Worm (Caenorhabditis elegans) whole organism, L4 larva: ENCODE measurements around the gene H25K10.2.
A peak's percentile ranks its signal among the peaks of the same experiment; 100 is the strongest.

Source experiments
- D1046.2 ChIP-seq: fragments of 200-800 bp; sonication (Bioruptor generic); IDR thresholded peaks from 2 replicates; pipeline ENCODE4 v1.3.6; 2022; ENCODE audit warnings: missing genetic modification characterization, missing compliant biosample characterization
- F44E2.7 ChIP-seq: fragments of 200-800 bp; sonication (Bioruptor generic); IDR thresholded peaks from 2 replicates; pipeline ENCODE4 v2.1.2; 2022; ENCODE audit warnings: missing genetic modification characterization, missing compliant biosample characterization
- Y105C5A.15 ChIP-seq: fragments of 200-800 bp; sonication (Bioruptor generic); IDR thresholded peaks from 2 replicates; pipeline ENCODE4 v1.3.6; 2022; ENCODE audit warnings: missing genetic modification characterization, missing compliant biosample characterization
- Y5F2A.4 ChIP-seq: fragments of 200-800 bp; sonication (Bioruptor generic); optimal IDR thresholded peaks from 2 replicates; lab custom pipeline; 2018; ENCODE audit warnings: mild to moderate bottlenecking, missing genetic modification characterization, missing compliant biosample characterization
- aha-1 ChIP-seq: fragments of 150-350 bp; peaks from one replicate; lab custom pipeline; 2014; ENCODE audit warnings: missing biosample characterization, missing genetic modification characterization
- ama-1 ChIP-seq: fragments of 150-350 bp; optimal IDR thresholded peaks from 2 replicates; lab custom pipeline; 2014; ENCODE audit warnings: inconsistent platforms, mixed read lengths
- arid-1 ChIP-seq: fragments of 200-800 bp; sonication (Bioruptor generic); conservative IDR thresholded peaks from 2 replicates; pipeline ENCODE4 v1.3.6; 2022; ENCODE audit warnings: missing genetic modification reagents, missing genetic modification characterization, missing compliant biosample characterization
- ceh-28 ChIP-seq: fragments of 150-350 bp; optimal IDR thresholded peaks from 2 replicates; lab custom pipeline; 2014; ENCODE audit warnings: missing biosample characterization, missing genetic modification reagents, missing genetic modification characterization
- ceh-32 ChIP-seq: sonication (generic microtip); optimal IDR thresholded peaks from 2 replicates; lab custom pipeline; 2016; ENCODE audit warnings: mild to moderate bottlenecking, missing genetic modification characterization, missing compliant biosample characterization; ENCODE audit not compliant: poor library complexity
- ceh-82 ChIP-seq: sonication (generic microtip); optimal IDR thresholded peaks from 2 replicates; lab custom pipeline; 2017; ENCODE audit warnings: missing biosample characterization, missing genetic modification characterization
- ces-1 ChIP-seq: fragments of 150-350 bp; sonication (generic microtip); optimal IDR thresholded peaks from 4 replicates; lab custom pipeline; 2014; ENCODE audit warnings: missing biosample characterization, missing genetic modification reagents, missing genetic modification characterization
- cey-2 ChIP-seq: sonication (generic microtip); optimal IDR thresholded peaks from 3 replicates; lab custom pipeline; 2017; ENCODE audit warnings: missing genetic modification characterization, mild to moderate bottlenecking, missing compliant biosample characterization, antibody characterized with exemption, borderline replicate concordance; ENCODE audit not compliant: insufficient read depth
- daf-16 ChIP-seq, 3 experiments: sonication (generic microtip); optimal IDR thresholded peaks; 2 replicates each; lab custom pipeline; 2016 to 2017; ENCODE audit warnings: missing genetic modification characterization in 3 of 3, missing genetic modification reagents in 3 of 3, mild to moderate bottlenecking in 2 of 3, missing compliant biosample characterization in 2 of 3, missing biosample characterization in 1 of 3, moderate library complexity in 1 of 3
- fos-1 ChIP-seq: fragments of 150-350 bp; optimal IDR thresholded peaks from 2 replicates; lab custom pipeline; 2014; ENCODE audit warnings: missing biosample characterization, missing genetic modification characterization
- hlh-11 ChIP-seq: fragments of 200-800 bp; sonication (Bioruptor generic); optimal IDR thresholded peaks from 2 replicates; lab custom pipeline; 2018; ENCODE audit warnings: mild to moderate bottlenecking, missing genetic modification characterization, missing compliant biosample characterization
- jun-1 ChIP-seq: fragments of 150-350 bp; optimal IDR thresholded peaks from 2 replicates; lab custom pipeline; 2014; ENCODE audit warnings: missing biosample characterization, missing genetic modification reagents, missing genetic modification characterization
- lin-1 ChIP-seq: fragments of 200-800 bp; sonication (Bioruptor generic); IDR thresholded peaks from 2 replicates; pipeline ENCODE4 v1.3.6; 2022; ENCODE audit warnings: missing genetic modification reagents, missing genetic modification characterization, missing compliant biosample characterization
- lir-3 ChIP-seq: sonication (generic microtip); optimal IDR thresholded peaks from 2 replicates; lab custom pipeline; 2016; ENCODE audit warnings: mild to moderate bottlenecking, missing genetic modification characterization, missing compliant biosample characterization
- madf-5 ChIP-seq, 2 experiments: fragments of 200-800 bp; sonication (Bioruptor generic); IDR thresholded peaks; 2 replicates each; pipeline ENCODE4 v1.3.6; 2022; ENCODE audit warnings: missing compliant biosample characterization in 2 of 2, missing genetic modification characterization in 2 of 2
- mdl-1 ChIP-seq, 2 experiments: fragments of 150-350 bp in 1 of 2; sonication (generic microtip) in 1 of 2; optimal IDR thresholded peaks; 2 replicates each; lab custom pipeline; 2014 to 2017; ENCODE audit warnings: missing biosample characterization in 2 of 2, missing genetic modification characterization in 2 of 2
- mdt-29 ChIP-seq: fragments of 200-800 bp; sonication (Bioruptor generic); IDR thresholded peaks from 2 replicates; pipeline ENCODE4 v1.3.6; 2022; ENCODE audit warnings: missing genetic modification reagents, missing genetic modification characterization, missing compliant biosample characterization
- mep-1 ChIP-seq: fragments of 150-350 bp; sonication (generic microtip); optimal IDR thresholded peaks from 3 replicates; lab custom pipeline; 2014; ENCODE audit warnings: missing biosample characterization, missing genetic modification characterization
- mxl-2 ChIP-seq: fragments of 200-800 bp; sonication (Bioruptor generic); conservative IDR thresholded peaks from 2 replicates; pipeline ENCODE4 v1.3.6; 2022; ENCODE audit warnings: missing genetic modification reagents, missing genetic modification characterization, missing compliant biosample characterization
- nhr-111 ChIP-seq: fragments of 200-800 bp; sonication (Bioruptor generic); optimal IDR thresholded peaks from 2 replicates; lab custom pipeline; 2018; ENCODE audit warnings: mild to moderate bottlenecking, missing genetic modification characterization, missing compliant biosample characterization
- nhr-28 ChIP-seq: fragments of 150-350 bp; optimal IDR thresholded peaks from 2 replicates; lab custom pipeline; 2014; ENCODE audit warnings: missing biosample characterization, missing genetic modification characterization
- nhr-77 ChIP-seq: fragments of 150-350 bp; optimal IDR thresholded peaks from 2 replicates; lab custom pipeline; 2014; ENCODE audit warnings: missing biosample characterization, missing genetic modification characterization
- pqm-1 ChIP-seq: sonication (generic microtip); optimal IDR thresholded peaks from 2 replicates; lab custom pipeline; 2017; ENCODE audit warnings: missing biosample characterization, missing genetic modification characterization
- snpc-1.2 ChIP-seq: fragments of 200-800 bp; sonication (Bioruptor generic); IDR thresholded peaks from 2 replicates; pipeline ENCODE4 v1.3.6; 2022; ENCODE audit warnings: missing genetic modification reagents, missing genetic modification characterization, missing compliant biosample characterization
- snpc-4 ChIP-seq: fragments of 150-350 bp; optimal IDR thresholded peaks from 2 replicates; lab custom pipeline; 2014; ENCODE audit warnings: missing biosample characterization, missing genetic modification characterization
- spr-3 ChIP-seq: fragments of 200-800 bp; sonication (Bioruptor generic); optimal IDR thresholded peaks from 2 replicates; lab custom pipeline; 2018; ENCODE audit warnings: mild to moderate bottlenecking, missing genetic modification characterization, missing compliant biosample characterization
- tra-1 ChIP-seq: fragments of 200-800 bp; sonication (Bioruptor generic); IDR thresholded peaks from 2 replicates; pipeline ENCODE4 v1.3.6; 2022; ENCODE audit warnings: missing genetic modification reagents, missing genetic modification characterization, missing compliant biosample characterization
- unc-39 ChIP-seq: sonication (generic microtip); optimal IDR thresholded peaks from 2 replicates; lab custom pipeline; 2017; ENCODE audit warnings: missing biosample characterization, missing genetic modification characterization
- unc-62 ChIP-seq, 3 experiments: fragments of 150-350 bp in 1 of 3; sonication (generic microtip); optimal IDR thresholded peaks in 2 of 3; peaks in 1 of 3; 1 replicate in 1 of 3; 2 replicates in 2 of 3; lab custom pipeline; 2014 to 2017; ENCODE audit warnings: missing biosample characterization in 3 of 3, missing genetic modification characterization in 3 of 3, missing genetic modification reagents in 3 of 3, missing genotype in 1 of 3

Gene H25K10.2

DNA sequence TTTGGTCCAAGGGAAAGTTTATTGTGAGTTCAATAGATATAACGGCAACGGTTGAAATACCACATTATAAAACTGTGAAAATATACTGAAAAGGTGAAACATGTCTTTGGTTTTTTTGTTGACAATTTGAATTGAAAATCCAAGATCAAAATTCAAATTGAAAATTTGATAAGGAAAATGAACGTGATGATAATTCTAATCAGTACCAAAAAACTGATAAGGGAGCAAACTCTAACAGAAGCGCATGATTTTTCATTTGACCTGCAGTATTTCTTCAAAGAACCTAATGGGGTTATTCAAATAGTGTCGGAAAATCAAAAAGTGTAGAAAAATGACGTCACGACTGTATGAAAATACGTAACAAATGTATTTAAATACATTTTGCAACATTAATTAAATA lies 7.4 kb downstream of the H25K10.2 start (continued):
- TF ChIP-seq daf-16 (GFP tag; optimal IDR thresholded peaks at IDR 0.05; lab: Kevin White, UChicago), result no peak
- TF ChIP-seq daf-16 (tag; optimal IDR thresholded peaks at IDR 0.05; lab: Kevin White, UChicago), result peak; percentile 69

ce11 chrIV:16202074-16202473 lies 8.7 kb downstream of the H25K10.2 start, which contains the start of gene H25K10.1:
H25K10.1 (plus strand) TSS chrIV:16202374.
- TF ChIP-seq ceh-82 (tag; lab: Kevin White, UChicago) (no peak), Y105C5A.15 (GFP tag; lab: Robert Waterston, UW) (no peak), unc-62 (GFP tag; optimal IDR thresholded peaks at IDR 0.05 in 1 of 2; lab: Kevin White, UChicago) (peak in 1 of 2 experiments; percentile 27), unc-62 (tag; optimal IDR thresholded peaks at IDR 0.05; lab: Kevin White, UChicago) (no peak), F44E2.7 (no peak)

ce11 chrIV:16199831-16200230 lies 11.0 kb downstream of the H25K10.2 start:
- TF ChIP-seq arid-1 (GFP tag; lab: Robert Waterston, UW) (no peak), aha-1 (tag; lab: Kevin White, UChicago) (peak; percentile 20), unc-62 (GFP tag; optimal IDR thresholded peaks at IDR 0.05 in 1 of 2; lab: Kevin White, UChicago) (peak in 1 of 2 experiments; percentile 96), unc-62 (tag; optimal IDR thresholded peaks at IDR 0.05; lab: Kevin White, UChicago) (no peak)

- TF ChIP-seq mdl-1 (tag; optimal IDR thresholded peaks at IDR 0.05; lab: Kevin White, UChicago), result no peak
- TF ChIP-seq unc-62 (GFP tag; optimal IDR thresholded peaks at IDR 0.05 in 1 of 2; lab: Kevin White, UChicago), result no peak
- TF ChIP-seq unc-62 (tag; optimal IDR thresholded peaks at IDR 0.05; lab: Kevin White, UChicago), result no peak
- TF ChIP-seq D1046.2 (GFP tag; lab: Robert Waterston, UW), result no peak
- TF ChIP-seq unc-39 (tag; lab: Kevin White, UChicago), result no peak
- TF ChIP-seq pqm-1 (tag; lab: Kevin White, UChicago), result no peak
- no peak for TF ChIP-seq madf-5 (GFP tag; IDR thresholded peaks at IDR 0.05; lab: Robert Waterston, UW)
Measured at ce11 chrIV:16196717-16197116, 14.1 kb downstream of the H25K10.2 start, which contains the start of gene Y7A9A.1. Y7A9A.1 (plus strand) TSS chrIV:16197017.

DNA sequence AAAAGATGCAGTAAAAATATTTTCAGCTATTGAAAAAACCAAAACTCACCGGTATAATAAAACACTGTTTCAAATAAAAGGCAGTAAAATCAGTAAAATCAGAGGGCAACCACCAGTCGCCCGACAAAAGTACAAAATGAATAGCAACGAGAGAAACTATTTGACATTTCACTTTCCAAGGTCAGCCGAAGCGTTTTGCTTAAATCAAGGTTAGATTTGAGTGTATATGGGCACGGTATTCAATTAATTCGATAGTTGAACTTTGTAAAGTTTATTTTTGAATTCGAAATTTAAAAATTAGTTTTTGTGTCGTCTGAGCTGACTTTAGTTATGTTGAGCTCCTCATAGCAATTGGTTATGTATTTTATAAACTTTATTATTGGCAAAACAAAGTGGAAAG lies 18.1 kb downstream of the H25K10.2 start:
- no peak for TF ChIP-seq snpc-4 (tag; lab: Kevin White, UChicago)
- TF ChIP-seq tra-1 (GFP tag; lab: Robert Waterston, UW), result no peak
- no peak for TF ChIP-seq mdl-1 (tag; optimal IDR thresholded peaks at IDR 0.05; lab: Kevin White, UChicago)
- no peak for TF ChIP-seq unc-62 (GFP tag; optimal IDR thresholded peaks at IDR 0.05 in 1 of 2; lab: Kevin White, UChicago)
- TF ChIP-seq unc-62 (tag; optimal IDR thresholded peaks at IDR 0.05; lab: Kevin White, UChicago), result no peak
- no peak for TF ChIP-seq ceh-82 (tag; lab: Kevin White, UChicago)

- TF ChIP-seq mdt-29 (GFP tag; lab: Robert Waterston, UW) (no peak), snpc-1.2 (GFP tag; lab: Robert Waterston, UW) (peak; percentile 72), spr-3 (no peak), Y5F2A.4 (no peak)
Measured at ce11 chrIV:16191597-16191996, 19.2 kb downstream of the H25K10.2 start.

ce11 chrIV:16186008-16186407 lies 24.8 kb downstream of the H25K10.2 start:
- TF ChIP-seq jun-1 (tag; lab: Kevin White, UChicago) (no peak), snpc-1.2 (GFP tag; lab: Robert Waterston, UW) (0 out of 2 replicates have a peak, but pooled peaks have one; percentile 20)

ce11 chrIV:16184521-16184920 lies 26.3 kb downstream of the H25K10.2 start, which contains the start of gene Y105C5B.1413:
Y105C5B.1413 (minus strand) TSS chrIV:16184621.
- TF ChIP-seq nhr-28 (tag; lab: Kevin White, UChicago), result no peak
- no peak for TF ChIP-seq mdl-1 (tag; optimal IDR thresholded peaks at IDR 0.05; lab: Kevin White, UChicago)
- TF ChIP-seq nhr-77 (tag; lab: Kevin White, UChicago), result no peak
- TF ChIP-seq cey-2 (tag; lab: Kevin White, UChicago), result no peak
- no peak for TF ChIP-seq ceh-28
- no peak for TF ChIP-seq mxl-2 (GFP tag; lab: Robert Waterston, UW)
- TF ChIP-seq arid-1 (GFP tag; lab: Robert Waterston, UW), result no peak
- no peak for TF ChIP-seq fos-1
- no peak for TF ChIP-seq lin-1 (GFP tag; lab: Robert Waterston, UW)
- no peak for TF ChIP-seq snpc-4 (tag; lab: Kevin White, UChicago)
- no peak for TF ChIP-seq ceh-32 (tag; lab: Kevin White, UChicago)
- TF ChIP-seq mep-1 (tag; lab: Kevin White, UChicago), result no peak
- no peak for TF ChIP-seq ama-1 (lab: Kevin White, UChicago)
- no peak for TF ChIP-seq nhr-111
- no peak for TF ChIP-seq hlh-11 (tag; lab: Kevin White, UChicago)
- TF ChIP-seq Y5F2A.4, result no peak
- TF ChIP-seq unc-62 (GFP tag; optimal IDR thresholded peaks at IDR 0.05 in 1 of 2; lab: Kevin White, UChicago), result no peak
- no peak for TF ChIP-seq unc-62 (tag; optimal IDR thresholded peaks at IDR 0.05; lab: Kevin White, UChicago)
- TF ChIP-seq ces-1 (GFP tag; lab: Kevin White, UChicago), result no peak
- TF ChIP-seq lir-3 (tag; lab: Kevin White, UChicago), result no peak
